Worm (Caenorhabditis elegans) whole organism, L3 larva: ENCODE results near the gene Y22D7AR.3.

ENCODE experiments used
- R02D3.7 ChIP-seq: fragments of 150-350 bp; optimal IDR thresholded peaks from 2 replicates; lab custom pipeline; 2014; ENCODE audit warnings: missing biosample characterization, missing genetic modification characterization
- ZK546.5 ChIP-seq: sonication (generic microtip); optimal IDR thresholded peaks from 2 replicates; lab custom pipeline; 2017; ENCODE audit warnings: missing biosample characterization, missing genetic modification characterization
- aly-2 ChIP-seq: fragments of 150-350 bp; optimal IDR thresholded peaks from 2 replicates; lab custom pipeline; 2014; ENCODE audit warnings: missing biosample characterization, missing genetic modification characterization
- ama-1 ChIP-seq: fragments of 150-350 bp; optimal IDR thresholded peaks from 2 replicates; lab custom pipeline; 2018
- ceh-28 ChIP-seq: fragments of 150-350 bp; optimal IDR thresholded peaks from 2 replicates; lab custom pipeline; 2014; ENCODE audit warnings: missing biosample characterization, missing genetic modification reagents, missing genetic modification characterization
- ceh-82 ChIP-seq: fragments of 150-350 bp; optimal IDR thresholded peaks from 2 replicates; lab custom pipeline; 2014; ENCODE audit warnings: missing biosample characterization, missing genetic modification characterization
- daf-12 ChIP-seq: fragments of 150-350 bp; optimal IDR thresholded peaks from 2 replicates; lab custom pipeline; 2014; ENCODE audit warnings: missing biosample characterization, missing genetic modification reagents, missing genetic modification characterization
- egl-27 ChIP-seq: sonication (generic microtip); optimal IDR thresholded peaks from 4 replicates; lab custom pipeline; 2017; ENCODE audit warnings: missing biosample characterization, missing genetic modification reagents, missing genetic modification characterization
- elt-1 ChIP-seq: fragments of 150-350 bp; optimal IDR thresholded peaks from 2 replicates; lab custom pipeline; 2014; ENCODE audit warnings: missing biosample characterization, missing genetic modification characterization
- elt-3 ChIP-seq, 3 experiments: fragments of 150-350 bp in 1 of 3; sonication (generic microtip) in 2 of 3; optimal IDR thresholded peaks; 2 replicates in 2 of 3; 4 replicates in 1 of 3; lab custom pipeline; 2014 to 2017; ENCODE audit warnings: missing biosample characterization in 3 of 3, missing genetic modification characterization in 3 of 3
- eor-1 ChIP-seq, 2 experiments: fragments of 150-350 bp; optimal IDR thresholded peaks; 2 replicates each; lab custom pipeline; 2014 to 2018; ENCODE audit warnings: missing biosample characterization in 2 of 2, missing genetic modification characterization in 2 of 2
- fkh-10 ChIP-seq: sonication (generic microtip); optimal IDR thresholded peaks from 2 replicates; lab custom pipeline; 2017; ENCODE audit warnings: missing biosample characterization, missing genetic modification reagents, missing genetic modification characterization
- fos-1 ChIP-seq: fragments of 150-350 bp; optimal IDR thresholded peaks from 2 replicates; lab custom pipeline; 2014; ENCODE audit warnings: missing biosample characterization, missing genetic modification characterization
- jun-1 ChIP-seq: fragments of 150-350 bp; optimal IDR thresholded peaks from 2 replicates; lab custom pipeline; 2014; ENCODE audit warnings: missing biosample characterization, missing genetic modification reagents, missing genetic modification characterization
- lin-15B ChIP-seq: fragments of 150-350 bp; optimal IDR thresholded peaks from 2 replicates; lab custom pipeline; 2014; ENCODE audit warnings: missing biosample characterization, missing genetic modification characterization
- lsy-12 ChIP-seq: sonication (generic microtip); optimal IDR thresholded peaks from 2 replicates; lab custom pipeline; 2016; ENCODE audit warnings: mild to moderate bottlenecking, missing genetic modification characterization, missing compliant biosample characterization
- nfya-1 ChIP-seq: sonication (generic microtip); optimal IDR thresholded peaks from 2 replicates; lab custom pipeline; 2017; ENCODE audit warnings: missing genetic modification characterization, mild to moderate bottlenecking, missing compliant biosample characterization, antibody characterized with exemption, moderate library complexity; ENCODE audit not compliant: insufficient read depth
- nhr-11 ChIP-seq: fragments of 150-350 bp; optimal IDR thresholded peaks from 2 replicates; lab custom pipeline; 2014; ENCODE audit warnings: missing biosample characterization, missing genetic modification characterization
- nhr-237 ChIP-seq: fragments of 150-350 bp; optimal IDR thresholded peaks from 2 replicates; lab custom pipeline; 2014; ENCODE audit warnings: missing biosample characterization, missing genetic modification characterization
- nhr-25 ChIP-seq: sonication (generic microtip); optimal IDR thresholded peaks from 2 replicates; lab custom pipeline; 2017; ENCODE audit warnings: missing biosample characterization, missing genetic modification characterization
- nhr-43 ChIP-seq: sonication (generic microtip); optimal IDR thresholded peaks from 2 replicates; lab custom pipeline; 2016; ENCODE audit warnings: mild to moderate bottlenecking, missing genetic modification characterization, missing compliant biosample characterization; ENCODE audit not compliant: poor library complexity, severe bottlenecking
- nhr-76 ChIP-seq: fragments of 150-350 bp; sonication (generic microtip); optimal IDR thresholded peaks from 5 replicates; lab custom pipeline; 2014; ENCODE audit warnings: missing biosample characterization, missing genetic modification characterization
- nhr-77 ChIP-seq: fragments of 150-350 bp; optimal IDR thresholded peaks from 2 replicates; lab custom pipeline; 2014; ENCODE audit warnings: missing biosample characterization, missing genetic modification characterization
- pha-4 ChIP-seq: fragments of 150-350 bp; optimal IDR thresholded peaks from 2 replicates; lab custom pipeline; 2014; ENCODE audit warnings: missing biosample characterization, missing genetic modification reagents, missing genetic modification characterization
- pqm-1 ChIP-seq: fragments of 150-350 bp; optimal IDR thresholded peaks from 2 replicates; lab custom pipeline; 2017; ENCODE audit warnings: missing biosample characterization, missing genetic modification characterization, inconsistent platforms
- sea-2 ChIP-seq: fragments of 150-350 bp; sonication (generic microtip); optimal IDR thresholded peaks from 4 replicates; lab custom pipeline; 2014; ENCODE audit warnings: missing biosample characterization, missing genetic modification reagents, missing genetic modification characterization
- skn-1 ChIP-seq: fragments of 150-350 bp; optimal IDR thresholded peaks from 2 replicates; lab custom pipeline; 2014; ENCODE audit warnings: missing biosample characterization, missing genetic modification characterization
- snpc-4 ChIP-seq: fragments of 150-350 bp; optimal IDR thresholded peaks from 2 replicates; lab custom pipeline; 2014; ENCODE audit warnings: missing biosample characterization, missing genetic modification characterization
- unc-39 ChIP-seq: sonication (generic microtip); optimal IDR thresholded peaks from 4 replicates; lab custom pipeline; 2017; ENCODE audit warnings: missing biosample characterization, missing genetic modification characterization
- zag-1 ChIP-seq: fragments of 150-350 bp; optimal IDR thresholded peaks from 2 replicates; lab custom pipeline; 2014; ENCODE audit warnings: missing biosample characterization, missing genetic modification characterization
- ztf-11 ChIP-seq: fragments of 150-350 bp; optimal IDR thresholded peaks from 2 replicates; lab custom pipeline; 2014; ENCODE audit warnings: missing biosample characterization, missing genetic modification characterization
- ztf-4 ChIP-seq: fragments of 150-350 bp; optimal IDR thresholded peaks from 2 replicates; lab custom pipeline; 2014; ENCODE audit warnings: missing biosample characterization, missing genetic modification characterization

Gene Y22D7AR.3

DNA sequence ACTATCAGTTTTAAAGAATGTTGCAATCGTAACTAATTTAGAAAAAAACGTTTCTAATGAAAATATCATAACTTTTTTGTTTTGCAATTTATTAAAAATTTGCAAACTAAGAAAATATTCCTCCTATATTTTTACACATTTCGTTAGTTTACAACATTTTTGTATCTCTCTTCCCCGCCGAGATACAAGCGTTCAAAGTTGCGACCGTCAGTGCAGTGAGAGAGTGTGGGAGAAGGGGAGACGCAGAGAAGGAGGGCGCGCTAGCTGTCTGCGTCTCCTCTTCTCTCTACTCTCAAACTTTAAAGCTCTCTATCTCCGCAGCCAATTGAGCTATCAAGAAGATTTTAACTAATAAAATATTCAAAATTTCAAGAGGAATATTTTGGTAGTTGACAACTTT is 14.7 kb upstream of the Y22D7AR.3 start:
- TF ChIP-seq nhr-43 (tag; lab: Kevin White, UChicago) (no peak), ztf-4 (no peak), sea-2 (GFP tag; lab: Kevin White, UChicago) (no peak), nfya-1 (tag; lab: Kevin White, UChicago) (no peak)

DNA sequence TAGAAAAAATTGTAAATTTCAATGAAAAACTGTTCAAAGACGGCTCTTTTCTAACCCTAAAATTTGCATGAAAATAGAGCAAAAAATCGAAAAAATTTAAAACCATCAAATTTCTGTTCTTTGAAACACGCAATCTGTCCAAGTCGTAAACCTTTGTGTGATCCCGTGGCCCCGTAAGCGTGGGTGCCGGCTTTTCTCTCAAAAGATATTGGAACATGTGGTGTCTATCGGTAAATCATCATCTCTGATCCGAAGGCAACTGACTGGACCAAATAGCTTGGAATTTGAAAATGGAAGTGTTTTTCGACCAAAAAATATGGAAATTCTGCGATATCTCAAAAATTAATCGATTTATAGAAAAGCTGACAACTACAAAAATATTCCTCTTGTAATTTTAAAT is 13.0 kb upstream of the Y22D7AR.3 start:
- TF ChIP-seq R02D3.7 (tag; lab: Kevin White, UChicago), result no peak
- TF ChIP-seq unc-39 (tag; lab: Kevin White, UChicago), result no peak
- TF ChIP-seq nhr-77 (tag; lab: Kevin White, UChicago), result no peak
- no peak for TF ChIP-seq egl-27 (tag; lab: Kevin White, UChicago)
- TF ChIP-seq nhr-43 (tag; lab: Kevin White, UChicago), result no peak
- TF ChIP-seq elt-1 (tag; lab: Kevin White, UChicago), result no peak
- TF ChIP-seq lin-15B (tag; lab: Kevin White, UChicago), result no peak
- TF ChIP-seq fos-1 (tag; lab: Kevin White, UChicago), result no peak
- TF ChIP-seq eor-1 (tag; optimal IDR thresholded peaks at IDR 0.05; lab: Kevin White, UChicago), result no peak
- no peak for TF ChIP-seq nhr-237
- TF ChIP-seq snpc-4 (tag; lab: Kevin White, UChicago), result no peak
- no peak for TF ChIP-seq pha-4
- TF ChIP-seq ceh-82 (tag; lab: Kevin White, UChicago), result no peak
- TF ChIP-seq nhr-25 (tag; lab: Kevin White, UChicago), result no peak
- TF ChIP-seq skn-1 (tag; lab: Kevin White, UChicago), result no peak
- no peak for TF ChIP-seq ama-1
- no peak for TF ChIP-seq aly-2

ce11 chrIII:1676588-1676987 is 10.9 kb upstream of the Y22D7AR.3 start, which contains the start of gene Y22D7AR.6:
Gene Y22D7AR.6 (minus strand): TSS chrIII:1676721.
- TF ChIP-seq nhr-11 (tag; lab: Kevin White, UChicago) (no peak), snpc-4 (tag; lab: Kevin White, UChicago) (no peak), pqm-1 (peak; percentile 3), ztf-4 (no peak), lin-15B (tag; lab: Kevin White, UChicago) (no peak), ZK546.5 (tag; lab: Kevin White, UChicago) (no peak), jun-1 (tag; lab: Kevin White, UChicago) (peak; percentile 23), sea-2 (GFP tag; lab: Kevin White, UChicago) (no peak), zag-1 (tag; lab: Kevin White, UChicago) (no peak), skn-1 (tag; lab: Kevin White, UChicago) (no peak), elt-3 (tag; optimal IDR thresholded peaks at IDR 0.05; lab: Kevin White, UChicago) (no peak), ceh-28 (tag; lab: Kevin White, UChicago) (no peak), fos-1 (tag; lab: Kevin White, UChicago) (no peak), lsy-12 (no peak), nhr-76 (tag; lab: Kevin White, UChicago) (no peak), ztf-11 (tag; lab: Kevin White, UChicago) (no peak), nhr-43 (tag; lab: Kevin White, UChicago) (no peak), egl-27 (tag; lab: Kevin White, UChicago) (no peak), daf-12 (tag; lab: Kevin White, UChicago) (no peak), pha-4 (peak; percentile 93)

DNA sequence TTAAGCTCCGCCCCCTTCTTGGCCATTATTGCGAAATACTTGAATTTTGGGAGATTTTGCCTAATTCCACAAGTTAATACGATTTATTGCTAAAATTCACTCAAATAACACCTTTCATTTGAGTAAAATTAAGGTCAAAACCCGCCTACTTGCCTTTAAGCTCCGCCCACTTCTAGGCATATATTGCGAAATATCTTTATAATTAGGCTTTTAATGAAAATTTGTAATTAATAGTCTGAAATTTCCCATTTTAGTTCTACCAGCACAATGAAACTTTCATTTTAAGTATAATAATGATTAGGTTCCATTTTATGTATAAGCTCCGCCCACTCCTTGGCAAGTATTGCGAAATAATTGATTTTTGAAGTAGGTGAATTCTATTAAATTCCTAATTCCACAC is 9.1 kb upstream of the Y22D7AR.3 start:
- TF ChIP-seq jun-1 (tag; lab: Kevin White, UChicago), result no peak
- no peak for TF ChIP-seq pqm-1

- no peak for TF ChIP-seq nfya-1 (tag; lab: Kevin White, UChicago)
- no peak for TF ChIP-seq snpc-4 (tag; lab: Kevin White, UChicago)
- TF ChIP-seq ceh-28 (tag; lab: Kevin White, UChicago), result no peak
These were observed 7.7 kb upstream of the Y22D7AR.3 start for ce11 chrIII:1673320-1673719.

DNA sequence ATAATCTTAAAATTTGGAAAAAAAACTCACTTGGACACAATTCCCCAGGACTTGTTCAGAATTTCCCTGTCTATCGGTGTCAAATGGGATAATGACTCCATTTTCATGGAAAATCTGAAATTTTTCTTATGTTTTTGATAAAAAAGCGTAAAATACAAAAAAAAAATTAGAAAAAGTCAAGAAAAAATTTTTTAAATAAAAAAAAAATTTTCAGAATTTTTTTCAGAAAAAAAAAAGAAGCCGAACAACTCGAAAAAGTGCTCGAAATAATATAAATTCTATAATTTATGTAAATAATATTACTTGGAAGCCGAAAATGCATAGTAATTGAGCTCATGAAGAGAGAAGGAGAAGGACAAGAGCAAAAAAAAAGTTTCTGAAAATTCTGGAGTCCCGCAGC is 2.9 kb upstream of the Y22D7AR.3 start, which contains the start of gene glb-30:
glb-30 (minus strand) TSS at position 101 of the 400 bp plus-strand sequence.
- TF ChIP-seq fkh-10 (GFP tag; lab: Kevin White, UChicago) (no peak), sea-2 (GFP tag; lab: Kevin White, UChicago) (no peak), pqm-1 (no peak)
